Comparison of ENCODE assay signal across 8 worm cellular contexts in the genomic region with DNA sequence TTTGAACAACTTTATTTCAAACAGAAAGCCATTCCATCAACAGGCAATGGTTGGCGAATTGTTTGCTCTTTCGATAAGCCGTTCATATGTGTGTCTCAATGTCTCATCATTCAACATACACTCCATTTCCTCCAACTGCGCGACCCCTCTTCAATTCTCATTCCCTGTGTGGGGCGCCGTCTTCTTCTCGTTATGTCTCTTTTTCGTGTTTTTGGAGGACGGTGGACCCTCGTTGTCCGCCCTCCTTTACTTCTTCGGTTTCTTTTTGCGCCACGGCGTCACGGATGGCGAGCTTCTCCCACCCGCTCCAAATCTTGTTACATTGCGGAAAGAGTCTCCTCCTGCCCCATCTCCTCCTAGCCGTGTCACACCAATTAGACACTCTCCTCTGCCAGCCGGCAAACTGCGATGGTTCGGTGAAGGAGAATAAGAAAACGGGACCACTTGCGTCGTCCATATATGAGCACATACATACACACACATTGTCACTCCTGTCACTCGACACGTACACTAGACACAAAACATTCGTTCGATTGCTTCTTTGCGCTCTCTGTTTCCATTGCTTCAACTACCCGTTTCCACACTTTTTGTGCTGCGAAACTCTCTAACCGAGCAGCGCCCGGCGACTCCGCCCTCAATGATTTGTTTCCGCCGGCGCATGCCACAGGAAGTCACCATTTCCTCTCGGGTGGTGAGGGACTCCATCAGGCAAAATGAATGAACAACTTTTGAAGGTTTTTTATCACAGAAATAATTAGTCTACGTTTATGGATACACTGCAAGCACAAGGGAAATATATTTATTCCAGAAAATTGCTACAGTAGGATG.
TF ChIP-seq lines count a peak whose summit lies in the region.

No protein-coding gene starts in this region.

TF ChIP-seq in whole organism, L1 larva, 84 proteins besides CTCF, POLR2A, EP300 and RAD21:
- TF ChIP-seq unc-86 (tag; optimal IDR thresholded peaks at IDR 0.05; lab: Kevin White, UChicago) (peak; percentile 1), fkh-8 (tag; optimal IDR thresholded peaks at IDR 0.05; lab: Kevin White, UChicago) (peak; percentile 58), ztf-11 (tag; optimal IDR thresholded peaks at IDR 0.05; lab: Kevin White, UChicago) (no peak), lin-14 (GFP tag; optimal IDR thresholded peaks at IDR 0.05; lab: Kevin White, UChicago) (peak; percentile 61), tbx-2 (tag; optimal IDR thresholded peaks at IDR 0.05; lab: Kevin White, UChicago) (peak; percentile 19)

TF ChIP-seq in whole organism, L2 larva, 48 proteins besides CTCF, POLR2A, EP300 and RAD21 (continues in another document):
- TF ChIP-seq sem-4 (tag; optimal IDR thresholded peaks at IDR 0.05; lab: Kevin White, UChicago) (no peak), sma-3 (GFP tag; optimal IDR thresholded peaks at IDR 0.05; lab: Kevin White, UChicago) (no peak), zag-1 (tag; optimal IDR thresholded peaks at IDR 0.05; lab: Kevin White, UChicago) (peak; percentile 8), sma-9 (GFP tag; optimal IDR thresholded peaks at IDR 0.05; lab: Kevin White, UChicago) (peak; percentile 38), sma-9 (tag; optimal IDR thresholded peaks at IDR 0.05; lab: Kevin White, UChicago) (no peak), ztf-11 (tag; optimal IDR thresholded peaks at IDR 0.05; lab: Kevin White, UChicago) (no peak), F13H6.1 (tag; optimal IDR thresholded peaks at IDR 0.05; lab: Kevin White, UChicago) (no peak), crh-2 (tag; optimal IDR thresholded peaks at IDR 0.05; lab: Kevin White, UChicago) (no peak), C34F6.9 (tag; optimal IDR thresholded peaks at IDR 0.05; lab: Kevin White, UChicago) (peak; percentile 14), blmp-1 (tag; optimal IDR thresholded peaks at IDR 0.05; lab: Kevin White, UChicago; ENCODE audit: insufficient read depth) (no peak), unc-55 (GFP tag; optimal IDR thresholded peaks at IDR 0.05; lab: Kevin White, UChicago) (peak; percentile 3)

TF ChIP-seq in whole organism, L3 larva, 47 proteins besides CTCF, POLR2A, EP300 and RAD21 (continues in another document):
- no peak for TF ChIP-seq nhr-77 (tag; optimal IDR thresholded peaks at IDR 0.05; lab: Kevin White, UChicago)
- TF ChIP-seq elt-2 (tag; optimal IDR thresholded peaks at IDR 0.05; lab: Kevin White, UChicago), result no peak
- peak; percentile 55 for TF ChIP-seq lin-39 (tag; optimal IDR thresholded peaks at IDR 0.05; lab: Kevin White, UChicago)
- peak; percentile 57 for TF ChIP-seq tbx-2 (tag; optimal IDR thresholded peaks at IDR 0.05; lab: Kevin White, UChicago)
- TF ChIP-seq nhr-23 (tag; optimal IDR thresholded peaks at IDR 0.05; lab: Kevin White, UChicago), result no peak
- TF ChIP-seq sea-2 (GFP tag; optimal IDR thresholded peaks at IDR 0.05; lab: Kevin White, UChicago), result no peak
- TF ChIP-seq nhr-237 (tag; optimal IDR thresholded peaks at IDR 0.05; lab: Kevin White, UChicago), result no peak
- no peak for TF ChIP-seq snpc-4 (tag; optimal IDR thresholded peaks at IDR 0.05; lab: Kevin White, UChicago)
- no peak for TF ChIP-seq nfya-1 (tag; optimal IDR thresholded peaks at IDR 0.05; lab: Kevin White, UChicago; ENCODE audit: insufficient read depth)
- no peak for TF ChIP-seq mml-1 (tag; optimal IDR thresholded peaks at IDR 0.05; lab: Kevin White, UChicago)
- no peak for TF ChIP-seq hmg-11 (tag; optimal IDR thresholded peaks at IDR 0.05; lab: Kevin White, UChicago)

TF ChIP-seq in whole organism, L4 larva, 104 proteins besides CTCF, POLR2A, EP300 and RAD21 (continues in another document):
- TF ChIP-seq lin-39 (tag; optimal IDR thresholded peaks at IDR 0.05; lab: Kevin White, UChicago) (no peak), mep-1 (tag; optimal IDR thresholded peaks at IDR 0.05; lab: Kevin White, UChicago) (peak; percentile 7), arid-1 (GFP tag; conservative IDR thresholded peaks at IDR 0.05; lab: Robert Waterston, UW) (no peak), sdz-12 (GFP tag; optimal IDR thresholded peaks at IDR 0.05; lab: Kevin White, UChicago) (peak; percentile 9), ceh-82 (tag; optimal IDR thresholded peaks at IDR 0.05; lab: Kevin White, UChicago) (no peak), set-16 (GFP tag; IDR thresholded peaks at IDR 0.05; lab: Robert Waterston, UW) (peak; percentile 59; the same call in 1 of the 2 replicates), cey-2 (tag; optimal IDR thresholded peaks at IDR 0.05; lab: Kevin White, UChicago; ENCODE audit: borderline replicate concordance, insufficient read depth) (no peak), unc-130 (GFP tag; optimal IDR thresholded peaks at IDR 0.05; lab: Kevin White, UChicago) (no peak), nhr-76 (tag; optimal IDR thresholded peaks at IDR 0.05; lab: Kevin White, UChicago) (no peak), nhr-42 (GFP tag; IDR thresholded peaks at IDR 0.05; lab: Robert Waterston, UW) (no peak), ceh-62 (tag; optimal IDR thresholded peaks at IDR 0.05; lab: Kevin White, UChicago) (no peak)

TF ChIP-seq in whole organism, early embryonic, 17 proteins besides CTCF, POLR2A, EP300 and RAD21 (continues in another document):
- TF ChIP-seq F13C5.2 (tag; optimal IDR thresholded peaks at IDR 0.05; lab: Kevin White, UChicago) (no peak), scrt-1 (GFP tag; IDR thresholded peaks at IDR 0.05; lab: Robert Waterston, UW) (no peak), ama-1 (optimal IDR thresholded peaks at IDR 0.05; lab: Kevin White, UChicago) (no peak), tbx-37 (GFP tag; conservative IDR thresholded peaks at IDR 0.05; lab: Robert Waterston, UW) (0 out of 2 replicates have a peak, but pooled peaks have one; percentile 35), flt-1 (GFP tag; IDR thresholded peaks at IDR 0.05; lab: Robert Waterston, UW) (no peak), sea-1 (GFP tag; conservative IDR thresholded peaks at IDR 0.05; lab: Robert Waterston, UW) (no peak), tra-4 (tag; optimal IDR thresholded peaks at IDR 0.05; lab: Kevin White, UChicago) (no peak), hmg-4 (GFP tag; optimal IDR thresholded peaks at IDR 0.05; lab: Kevin White, UChicago) (peak; percentile 43), ceh-13 (GFP tag; optimal IDR thresholded peaks at IDR 0.05; lab: Kevin White, UChicago) (no peak), ceh-36 (tag; optimal IDR thresholded peaks at IDR 0.05; lab: Kevin White, UChicago) (peak; percentile 50), tbx-11 (GFP tag; IDR thresholded peaks at IDR 0.05; lab: Robert Waterston, UW) (no peak), hmbx-1 (tag; optimal IDR thresholded peaks at IDR 0.05; lab: Kevin White, UChicago) (no peak)

TF ChIP-seq in whole organism, late embryonic, 69 proteins besides CTCF, POLR2A, EP300 and RAD21 (continues in another document):
- no peak for TF ChIP-seq ref-2 (tag; optimal IDR thresholded peaks at IDR 0.05; lab: Kevin White, UChicago)
- TF ChIP-seq K09A11.1 (tag; optimal IDR thresholded peaks at IDR 0.05; lab: Kevin White, UChicago; ENCODE audit: insufficient read depth), result no peak
- TF ChIP-seq unc-42 (tag; optimal IDR thresholded peaks at IDR 0.05; lab: Kevin White, UChicago), result peak; percentile 91
- TF ChIP-seq madf-2 (tag; optimal IDR thresholded peaks at IDR 0.05; lab: Kevin White, UChicago), result no peak
- TF ChIP-seq sox-4 (tag; optimal IDR thresholded peaks at IDR 0.05; lab: Kevin White, UChicago), result no peak
- TF ChIP-seq C38D4.7 (GFP tag; optimal IDR thresholded peaks at IDR 0.05; lab: Kevin White, UChicago), result no peak
- TF ChIP-seq pag-3 (tag; optimal IDR thresholded peaks at IDR 0.05; lab: Kevin White, UChicago; ENCODE audit: borderline replicate concordance), result no peak
- no peak for TF ChIP-seq fkh-6 (tag; optimal IDR thresholded peaks at IDR 0.05; lab: Kevin White, UChicago)
- no peak for TF ChIP-seq C08G9.2 (tag; optimal IDR thresholded peaks at IDR 0.05; lab: Kevin White, UChicago)
- no peak for TF ChIP-seq K02D7.2 (tag; optimal IDR thresholded peaks at IDR 0.05; lab: Kevin White, UChicago)
- no peak for TF ChIP-seq rnt-1 (tag; optimal IDR thresholded peaks at IDR 0.05; lab: Kevin White, UChicago)
- peak; percentile 9 for TF ChIP-seq ceh-19 (GFP tag; optimal IDR thresholded peaks at IDR 0.05; lab: Kevin White, UChicago)

TF ChIP-seq in whole organism, mixed stage, embryonic, 35 proteins besides CTCF, POLR2A, EP300 and RAD21:
- TF ChIP-seq sptf-1 (tag; optimal IDR thresholded peaks at IDR 0.05; lab: Kevin White, UChicago), result peak; percentile 59
- no peak for TF ChIP-seq mab-5 (tag; optimal IDR thresholded peaks at IDR 0.05; lab: Kevin White, UChicago)
- TF ChIP-seq unc-62 (GFP tag; optimal IDR thresholded peaks at IDR 0.05; lab: Kevin White, UChicago), result no peak
- peak; percentile 28 for TF ChIP-seq unc-120 (tag; optimal IDR thresholded peaks at IDR 0.05; lab: Kevin White, UChicago; ENCODE audit: poor library complexity, severe bottlenecking)
- TF ChIP-seq pha-4 (tag; optimal IDR thresholded peaks at IDR 0.05; lab: Kevin White, UChicago), result peak; percentile 2
- TF ChIP-seq cnd-1 (tag; optimal IDR thresholded peaks at IDR 0.05; lab: Kevin White, UChicago), result peak; percentile 2
- TF ChIP-seq ces-1 (GFP tag; optimal IDR thresholded peaks at IDR 0.05; lab: Kevin White, UChicago), result peak; percentile 81

TF ChIP-seq in whole organism, young adult, 124 proteins besides CTCF, POLR2A, EP300 and RAD21:
- TF ChIP-seq ceh-27 (GFP tag; optimal IDR thresholded peaks at IDR 0.05; lab: Kevin White, UChicago), result peak; percentile 40
- TF ChIP-seq F37B4.10 (GFP tag; IDR thresholded peaks at IDR 0.05; lab: Robert Waterston, UW), result 0 out of 2 replicates have a peak, but pooled peaks have one; percentile 76
- TF ChIP-seq let-526 (GFP tag; IDR thresholded peaks at IDR 0.05; lab: Robert Waterston, UW), result no peak
- no peak for TF ChIP-seq nfya-1 (tag; optimal IDR thresholded peaks at IDR 0.05; lab: Kevin White, UChicago; ENCODE audit: borderline replicate concordance, insufficient read depth)
- TF ChIP-seq zfh-2 (GFP tag; conservative IDR thresholded peaks at IDR 0.05; lab: Robert Waterston, UW), result peak; percentile 84
- TF ChIP-seq ceh-100 (GFP tag; IDR thresholded peaks at IDR 0.05; lab: Robert Waterston, UW), result no peak
- 0 out of 2 replicates have a peak, but pooled peaks have one; percentile 20 for TF ChIP-seq pbrm-1 (GFP tag; IDR thresholded peaks at IDR 0.05; lab: Robert Waterston, UW)
- TF ChIP-seq ztf-22 (GFP tag; optimal IDR thresholded peaks at IDR 0.05; lab: Kevin White, UChicago), result no peak
- TF ChIP-seq K11D2.4 (GFP tag; IDR thresholded peaks at IDR 0.05; lab: Robert Waterston, UW), result no peak
